Fruit fly (Drosophila melanogaster) whole organism, embryonic: ENCODE data around the gene CG13002.

Source experiments
- ATbp ChIP-seq: fragments of 200-800 bp; sonication (Bioruptor generic); optimal IDR thresholded peaks from 2 replicates; lab custom pipeline; 2017; ENCODE audit warnings: missing biosample characterization, mild to moderate bottlenecking, missing genetic modification characterization, missing genetic modification reagents
- Antp ChIP-seq: fragments of 200-800 bp; sonication (Bioruptor generic); optimal IDR thresholded peaks from 3 replicates; lab custom pipeline; 2016; ENCODE audit warnings: missing biosample characterization, missing genetic modification characterization
- BEAF-32 ChIP-seq: fragments of 200-800 bp; sonication (Bioruptor generic); optimal IDR thresholded peaks from 3 replicates; lab custom pipeline; 2017; ENCODE audit warnings: missing biosample characterization, missing genetic modification characterization, mild to moderate bottlenecking, moderate library complexity, missing genetic modification reagents
- CG11456 ChIP-seq: fragments of 200-800 bp; sonication (Bioruptor generic); IDR thresholded peaks from 3 replicates; pipeline ENCODE4 v1.3.6; 2022; ENCODE audit warnings: missing biosample characterization, missing genetic modification characterization
- CG12769 ChIP-seq: fragments of 200-800 bp; sonication (Bioruptor generic); optimal IDR thresholded peaks from 2 replicates; lab custom pipeline; 2019; ENCODE audit warnings: missing biosample characterization, mild to moderate bottlenecking, missing genetic modification characterization, moderate library complexity
- CG13424 ChIP-seq: fragments of 200-800 bp; sonication (Bioruptor generic); optimal IDR thresholded peaks from 2 replicates; lab custom pipeline; 2019; ENCODE audit warnings: missing biosample characterization, mild to moderate bottlenecking, missing genetic modification characterization, moderate library complexity
- CG14441 ChIP-seq: fragments of 200-800 bp; sonication (Bioruptor generic); IDR thresholded peaks from 2 replicates; pipeline ENCODE4 v1.3.6; 2022; ENCODE audit warnings: missing biosample characterization, missing genetic modification characterization
- CG14710 ChIP-seq: fragments of 200-800 bp; sonication (Bioruptor generic); optimal IDR thresholded peaks from 3 replicates; lab custom pipeline; 2019; ENCODE audit warnings: missing biosample characterization, mild to moderate bottlenecking, missing genetic modification characterization, moderate library complexity
- CG18262 ChIP-seq: fragments of 200-800 bp; optimal IDR thresholded peaks from 3 replicates; lab custom pipeline; 2019; ENCODE audit warnings: missing biosample characterization, mild to moderate bottlenecking, missing genetic modification characterization, moderate library complexity
- CG2116 ChIP-seq: fragments of 200-800 bp; sonication (Bioruptor generic); optimal IDR thresholded peaks from 3 replicates; lab custom pipeline; 2018; ENCODE audit warnings: missing biosample characterization, mild to moderate bottlenecking, missing genetic modification characterization
- CG30403 ChIP-seq: fragments of 200-800 bp; sonication (Bioruptor generic); optimal IDR thresholded peaks from 3 replicates; lab custom pipeline; 2016; ENCODE audit warnings: missing biosample characterization, missing genetic modification characterization
- CG43689 ChIP-seq: fragments of 200-800 bp; sonication (Bioruptor generic); IDR thresholded peaks from 2 replicates; pipeline ENCODE4 v1.3.6; 2022; ENCODE audit warnings: missing biosample characterization, missing genetic modification characterization
- CG6813 ChIP-seq: fragments of 200-800 bp; sonication (Bioruptor generic); optimal IDR thresholded peaks from 2 replicates; lab custom pipeline; 2017; ENCODE audit warnings: missing biosample characterization, missing genetic modification characterization, mild to moderate bottlenecking, moderate library complexity, missing genetic modification reagents
- CoRest ChIP-seq: fragments of 200-800 bp; sonication (Bioruptor generic); optimal IDR thresholded peaks from 3 replicates; lab custom pipeline; 2018; ENCODE audit warnings: missing biosample characterization, mild to moderate bottlenecking, missing genetic modification characterization, moderate library complexity
- CrebB ChIP-seq: fragments of 200-800 bp; sonication (Bioruptor generic); optimal IDR thresholded peaks from 3 replicates; lab custom pipeline; 2018; ENCODE audit warnings: missing biosample characterization, mild to moderate bottlenecking, missing genetic modification characterization
- Dll ChIP-seq: fragments of 200-800 bp; sonication (Bioruptor generic); IDR thresholded peaks from 4 replicates; pipeline ENCODE4 v1.3.6; 2022; ENCODE audit warnings: missing biosample characterization, missing genetic modification characterization; ENCODE audit not compliant: partially characterized antibody
- Dp ChIP-seq: fragments of 200-800 bp; sonication (Bioruptor generic); optimal IDR thresholded peaks from 2 replicates; lab custom pipeline; 2018; ENCODE audit warnings: missing biosample characterization, mild to moderate bottlenecking, missing genetic modification characterization, moderate library complexity
- Dref ChIP-seq: fragments of 200-800 bp; sonication (Bioruptor generic); IDR thresholded peaks from 2 replicates; pipeline ENCODE4 v1.3.6; 2022; ENCODE audit warnings: missing biosample characterization, missing genetic modification characterization
- E2f2 ChIP-seq: fragments of 200-800 bp; sonication (Bioruptor generic); IDR thresholded peaks from 2 replicates; pipeline ENCODE4 v1.3.6; 2022; ENCODE audit warnings: missing biosample characterization, missing genetic modification characterization
- Fer2 ChIP-seq: fragments of 200-800 bp; sonication (Bioruptor generic); optimal IDR thresholded peaks from 2 replicates; lab custom pipeline; 2018; ENCODE audit warnings: missing biosample characterization, mild to moderate bottlenecking, missing genetic modification characterization, moderate library complexity
- Max ChIP-seq: fragments of 200-800 bp; sonication (Bioruptor generic); optimal IDR thresholded peaks from 2 replicates; lab custom pipeline; 2016; ENCODE audit warnings: missing biosample characterization, mild to moderate bottlenecking, missing genetic modification characterization
- Med ChIP-seq: fragments of 200-800 bp; sonication (Bioruptor generic); peaks from one replicate; lab custom pipeline; 2016; ENCODE audit warnings: missing biosample characterization, missing genetic modification characterization, mild to moderate bottlenecking, inconsistent platforms, moderate library complexity
- Myb ChIP-seq: fragments of 200-800 bp; sonication (Bioruptor generic); optimal IDR thresholded peaks from 2 replicates; lab custom pipeline; 2016; ENCODE audit warnings: missing biosample characterization, missing genetic modification characterization
- NfI ChIP-seq: fragments of 200-800 bp; sonication (Bioruptor generic); optimal IDR thresholded peaks from 3 replicates; lab custom pipeline; 2018; ENCODE audit warnings: missing biosample characterization, mild to moderate bottlenecking, missing genetic modification characterization, moderate library complexity
- Oaz ChIP-seq: fragments of 200-800 bp; sonication (Bioruptor generic); IDR thresholded peaks from 2 replicates; pipeline ENCODE4 v1.3.6; 2022; ENCODE audit warnings: missing biosample characterization, missing genetic modification characterization
- Optix ChIP-seq: fragments of 200-800 bp; sonication (Bioruptor generic); IDR thresholded peaks from 3 replicates; pipeline ENCODE4 v1.3.6; 2022; ENCODE audit warnings: missing biosample characterization, missing genetic modification characterization
- Scr ChIP-seq: fragments of 200-800 bp; sonication (Bioruptor generic); IDR thresholded peaks from 2 replicates; pipeline ENCODE4 v1.3.6; 2022; ENCODE audit warnings: missing biosample characterization, missing genetic modification characterization; ENCODE audit not compliant: partially characterized antibody
- Sry-β ChIP-seq: fragments of 200-800 bp; sonication (Bioruptor generic); optimal IDR thresholded peaks from 2 replicates; lab custom pipeline; 2018; ENCODE audit warnings: missing biosample characterization, mild to moderate bottlenecking, missing genetic modification characterization, moderate library complexity
- Ssrp ChIP-seq: fragments of 200-800 bp; sonication (Bioruptor generic); optimal IDR thresholded peaks from 2 replicates; lab custom pipeline; 2018; ENCODE audit warnings: missing biosample characterization, mild to moderate bottlenecking, missing genetic modification characterization, moderate library complexity
- YL-1 ChIP-seq: fragments of 200-800 bp; sonication (Bioruptor generic); optimal IDR thresholded peaks from 3 replicates; lab custom pipeline; 2017; ENCODE audit warnings: missing biosample characterization, mild to moderate bottlenecking, missing genetic modification characterization
- ara ChIP-seq: fragments of 200-800 bp; sonication (Bioruptor generic); IDR thresholded peaks from 2 replicates; pipeline ENCODE4 v1.3.6; 2022; ENCODE audit warnings: missing biosample characterization, missing genetic modification characterization
- bsh ChIP-seq, 2 experiments: fragments of 200-800 bp; sonication (Bioruptor generic); optimal IDR thresholded peaks; 2 replicates each; lab custom pipeline; 2017 to 2018; ENCODE audit warnings: mild to moderate bottlenecking in 2 of 2, missing biosample characterization in 2 of 2, missing genetic modification characterization in 2 of 2, moderate library complexity in 1 of 2
- cad ChIP-seq: fragments of >200 bp; optimal IDR thresholded peaks from 2 replicates; lab custom pipeline; 2017; ENCODE audit warnings: missing biosample characterization, missing genetic modification characterization
- corto ChIP-seq: fragments of 200-800 bp; sonication (Bioruptor generic); optimal IDR thresholded peaks from 2 replicates; lab custom pipeline; 2016; ENCODE audit warnings: missing biosample characterization, mild to moderate bottlenecking, missing genetic modification characterization, moderate library complexity
- gce ChIP-seq: fragments of 200-800 bp; sonication (Bioruptor generic); IDR thresholded peaks from 3 replicates; pipeline ENCODE4 v1.3.6; 2022; ENCODE audit warnings: missing biosample characterization, missing genetic modification characterization
- gfzf ChIP-seq: fragments of 200-800 bp; sonication (Bioruptor generic); optimal IDR thresholded peaks from 2 replicates; lab custom pipeline; 2016; ENCODE audit warnings: missing biosample characterization, mild to moderate bottlenecking, missing genetic modification characterization, moderate library complexity
- grau ChIP-seq: fragments of 200-800 bp; optimal IDR thresholded peaks from 3 replicates; lab custom pipeline; 2019; ENCODE audit warnings: missing biosample characterization, mild to moderate bottlenecking, missing genetic modification characterization, moderate library complexity
- hb ChIP-seq: fragments of 200-800 bp; sonication (Bioruptor generic); IDR thresholded peaks from 3 replicates; pipeline ENCODE4 v1.3.6; 2022; ENCODE audit warnings: missing biosample characterization, missing genetic modification characterization; ENCODE audit not compliant: partially characterized antibody
- ken ChIP-seq: fragments of 200-800 bp; sonication (Bioruptor generic); IDR thresholded peaks from 3 replicates; pipeline ENCODE4 v1.3.6; 2022; ENCODE audit warnings: missing biosample characterization, missing genetic modification characterization
- luna ChIP-seq: fragments of 200-800 bp; sonication (Bioruptor generic); optimal IDR thresholded peaks from 2 replicates; lab custom pipeline; 2016; ENCODE audit warnings: missing biosample characterization, missing genetic modification characterization
- nmo ChIP-seq: fragments of 200-800 bp; sonication (Bioruptor generic); optimal IDR thresholded peaks from 2 replicates; lab custom pipeline; 2018; ENCODE audit warnings: missing biosample characterization, mild to moderate bottlenecking, missing genetic modification characterization, moderate library complexity
- phol ChIP-seq: fragments of 200-800 bp; sonication (Bioruptor generic); optimal IDR thresholded peaks from 3 replicates; lab custom pipeline; 2018; ENCODE audit warnings: missing biosample characterization, mild to moderate bottlenecking, missing genetic modification characterization, moderate library complexity
- pzg ChIP-seq: fragments of 200-800 bp; sonication (Bioruptor generic); optimal IDR thresholded peaks from 3 replicates; lab custom pipeline; 2018; ENCODE audit warnings: missing biosample characterization, mild to moderate bottlenecking, missing genetic modification characterization, moderate library complexity
- row ChIP-seq: fragments of 200-800 bp; sonication (Bioruptor generic); IDR thresholded peaks from 3 replicates; pipeline ENCODE4 v1.3.6; 2022; ENCODE audit warnings: missing biosample characterization, missing genetic modification characterization
- sd ChIP-seq: fragments of 200-800 bp; sonication (Bioruptor generic); optimal IDR thresholded peaks from 3 replicates; lab custom pipeline; 2018; ENCODE audit warnings: missing biosample characterization, mild to moderate bottlenecking, missing genetic modification characterization, moderate library complexity
- sens ChIP-seq: fragments of 200-800 bp; sonication (Bioruptor generic); peaks from one replicate; lab custom pipeline; 2016; ENCODE audit warnings: missing biosample characterization, missing genetic modification characterization
- slou ChIP-seq: fragments of 200-800 bp; sonication (Bioruptor generic); optimal IDR thresholded peaks from 3 replicates; lab custom pipeline; 2016; ENCODE audit warnings: missing biosample characterization, missing genetic modification characterization
- stwl ChIP-seq: fragments of 200-800 bp; sonication (Bioruptor generic); optimal IDR thresholded peaks from 3 replicates; lab custom pipeline; 2018; ENCODE audit warnings: missing biosample characterization, mild to moderate bottlenecking, missing genetic modification characterization, moderate library complexity
- trem ChIP-seq: fragments of 200-800 bp; optimal IDR thresholded peaks from 3 replicates; lab custom pipeline; 2019; ENCODE audit warnings: missing biosample characterization, mild to moderate bottlenecking, missing genetic modification characterization, moderate library complexity
- unpg ChIP-seq: fragments of 200-800 bp; sonication (Bioruptor generic); optimal IDR thresholded peaks from 3 replicates; lab custom pipeline; 2018; ENCODE audit warnings: missing biosample characterization, mild to moderate bottlenecking, missing genetic modification characterization, moderate library complexity

The CG13002 gene

dm6 chrX:16881015-16881414 lies 8.6 kb upstream of the CG13002 start, which contains the start of gene CG4872:
Gene CG4872, plus strand, starts transcription at chrX:16881347.
- TF ChIP-seq CoRest (tag; lab: Kevin White, UChicago) (peak; percentile 16), E2f2 (GFP tag; lab: Robert Waterston, UW) (peak; percentile 41; the same call in 1 of the 2 replicates), BEAF-32 (GFP tag; lab: Kevin White, UChicago) (peak; percentile 5), CrebB (no peak), gfzf (GFP tag; lab: Kevin White, UChicago) (peak; percentile 44), Oaz (GFP tag; lab: Robert Waterston, UW) (no peak), row (GFP tag; lab: Robert Waterston, UW) (peak; percentile 42), CG13424 (tag; lab: Kevin White, UChicago) (peak; percentile 12), CG2116 (GFP tag; lab: Kevin White, UChicago) (peak; percentile 31), Myb (GFP tag; lab: Kevin White, UChicago) (peak; percentile 79), CG18262 (tag; lab: Kevin White, UChicago) (peak; percentile 0), CG14710 (tag; lab: Kevin White, UChicago) (peak; percentile 4), Fer2 (tag; lab: Kevin White, UChicago) (no peak), slou (no peak), unpg (peak; percentile 8), sd (tag; lab: Kevin White, UChicago) (peak; percentile 45), gce (GFP tag; lab: Robert Waterston, UW) (no peak), stwl (tag; lab: Kevin White, UChicago) (peak; percentile 7), ara (no peak), Dp (peak; percentile 20), corto (GFP tag; lab: Kevin White, UChicago) (no peak), Dref (peak; percentile 46), phol (tag; lab: Kevin White, UChicago) (peak; percentile 3), pzg (GFP tag; lab: Kevin White, UChicago) (peak; percentile 8), grau (tag; lab: Kevin White, UChicago) (peak; percentile 13), CG30403 (GFP tag; lab: Kevin White, UChicago) (peak; percentile 3), nmo (GFP tag; lab: Kevin White, UChicago) (peak; percentile 16), Sry-β (GFP tag; lab: Kevin White, UChicago) (peak; percentile 57), hb (no peak)

dm6 chrX:16884280-16884679 lies 5.3 kb upstream of the CG13002 start, which contains the start of the genes Nprl2 and Polr3I:
Gene Nprl2, minus strand, starts transcription at chrX:16884365.
Gene Polr3I, plus strand, starts transcription at chrX:16884581.
- TF ChIP-seq CG11456 (GFP tag; lab: Robert Waterston, UW) = no peak
- TF ChIP-seq Antp (GFP tag; lab: Kevin White, UChicago) = no peak
- TF ChIP-seq trem = peak; percentile 41
- peak; percentile 72 for TF ChIP-seq gfzf (GFP tag; lab: Kevin White, UChicago)
- TF ChIP-seq Scr (GFP tag; lab: Robert Waterston, UW) = peak; percentile 43
- no peak for TF ChIP-seq grau (tag; lab: Kevin White, UChicago)
- TF ChIP-seq CG14441 (GFP tag; lab: Robert Waterston, UW) = no peak
- no peak for TF ChIP-seq bsh (GFP tag; optimal IDR thresholded peaks at IDR 0.05; lab: Kevin White, UChicago)
- no peak for TF ChIP-seq CG12769 (tag; lab: Kevin White, UChicago)
- no peak for TF ChIP-seq ken
- peak; percentile 29; the same call in 1 of the 2 replicates for TF ChIP-seq E2f2 (GFP tag; lab: Robert Waterston, UW)
- peak; percentile 57 for TF ChIP-seq stwl (tag; lab: Kevin White, UChicago)
- no peak for TF ChIP-seq luna (GFP tag; lab: Kevin White, UChicago)
- no peak for TF ChIP-seq NfI (GFP tag; lab: Kevin White, UChicago)
- TF ChIP-seq sens = peak; percentile 37
- peak; percentile 47; the same call in 1 of the 4 replicates for TF ChIP-seq Dll (GFP tag; lab: Robert Waterston, UW)
- TF ChIP-seq Med (GFP tag; lab: Kevin White, UChicago) = peak; percentile 44
- no peak for TF ChIP-seq CG6813 (GFP tag; lab: Kevin White, UChicago)
- no peak for TF ChIP-seq Optix (GFP tag; lab: Robert Waterston, UW)
- TF ChIP-seq Ssrp (tag; lab: Kevin White, UChicago) = no peak
- TF ChIP-seq cad (GFP tag; lab: Kevin White, UChicago) = no peak
- no peak for TF ChIP-seq ATbp
- TF ChIP-seq Max = no peak
- no peak for TF ChIP-seq CG43689
- TF ChIP-seq YL-1 (GFP tag; lab: Kevin White, UChicago) = peak; percentile 29
